Worm (Caenorhabditis elegans) whole organism, young adult: ENCODE results near the gene K09H11.11.

Experiments used
- F22D6.2 ChIP-seq: sonication (generic microtip); optimal IDR thresholded peaks from 2 replicates; lab custom pipeline; 2016; ENCODE audit warnings: mild to moderate bottlenecking, missing genetic modification characterization, missing compliant biosample characterization
- F49E8.2 ChIP-seq: sonication (generic microtip); optimal IDR thresholded peaks from 3 replicates; lab custom pipeline; 2017; ENCODE audit warnings: missing genetic modification characterization, mild to moderate bottlenecking, missing compliant biosample characterization, antibody characterized with exemption, moderate library complexity; ENCODE audit not compliant: insufficient read depth
- K12H6.12 ChIP-seq: fragments of 200-800 bp; sonication (Bioruptor generic); optimal IDR thresholded peaks from 2 replicates; lab custom pipeline; 2018; ENCODE audit warnings: mild to moderate bottlenecking, missing genetic modification characterization, missing compliant biosample characterization
- Y67H2A.10 ChIP-seq: fragments of 200-800 bp; sonication (Bioruptor generic); conservative IDR thresholded peaks from 2 replicates; pipeline ENCODE4 v1.3.6; 2022; ENCODE audit warnings: missing genetic modification reagents, missing genetic modification characterization, missing compliant biosample characterization
- ama-1 ChIP-seq, 3 experiments: fragments of 150-350 bp in 1 of 3; sonication (generic microtip) in 2 of 3; optimal IDR thresholded peaks; 2 replicates each; lab custom pipeline; 2014 to 2018; ENCODE audit warnings: missing biosample characterization in 2 of 3, missing genetic modification characterization in 2 of 3, missing genetic modification reagents in 2 of 3
- aptf-2 ChIP-seq: fragments of 200-800 bp; sonication (Bioruptor generic); conservative IDR thresholded peaks from 2 replicates; pipeline ENCODE4 v1.3.6; 2022; ENCODE audit warnings: missing genetic modification reagents, missing genetic modification characterization, missing compliant biosample characterization
- athp-1 ChIP-seq: sonication (generic microtip); optimal IDR thresholded peaks from 2 replicates; lab custom pipeline; 2017; ENCODE audit warnings: mild to moderate bottlenecking, missing genetic modification characterization, missing compliant biosample characterization
- attf-6 ChIP-seq: fragments of 200-800 bp; sonication (Bioruptor generic); IDR thresholded peaks from 2 replicates; pipeline ENCODE4 v1.3.6; 2022; ENCODE audit warnings: missing genetic modification reagents, missing genetic modification characterization, missing compliant biosample characterization
- bed-2 ChIP-seq: fragments of 200-800 bp; sonication (Bioruptor generic); IDR thresholded peaks from 2 replicates; pipeline ENCODE4 v1.3.6; 2022; ENCODE audit warnings: missing genetic modification reagents, missing genetic modification characterization, missing compliant biosample characterization
- cebp-1 ChIP-seq, 2 experiments: fragments of 200-800 bp in 1 of 2; sonication (Bioruptor generic) in 1 of 2; sonication (generic microtip) in 1 of 2; IDR thresholded peaks in 1 of 2; optimal IDR thresholded peaks in 1 of 2; 2 replicates each; pipeline versions ENCODE4 v1.3.6 to Lab custom; 2017 to 2022; ENCODE audit warnings: missing compliant biosample characterization in 2 of 2, missing genetic modification characterization in 2 of 2, mild to moderate bottlenecking in 1 of 2, missing genetic modification reagents in 1 of 2, moderate library complexity in 1 of 2
- dpff-1 ChIP-seq: sonication (generic microtip); optimal IDR thresholded peaks from 2 replicates; lab custom pipeline; 2017; ENCODE audit warnings: mild to moderate bottlenecking, missing genetic modification characterization, missing compliant biosample characterization
- dpl-1 ChIP-seq: fragments of 150-350 bp; optimal IDR thresholded peaks from 2 replicates; lab custom pipeline; 2014; ENCODE audit warnings: missing biosample characterization, missing genetic modification reagents, missing genetic modification characterization
- efl-1 ChIP-seq: fragments of 150-350 bp; optimal IDR thresholded peaks from 2 replicates; lab custom pipeline; 2014; ENCODE audit warnings: missing biosample characterization, missing genetic modification reagents, missing genetic modification characterization
- ets-4 ChIP-seq: fragments of 200-800 bp; sonication (Bioruptor generic); optimal IDR thresholded peaks from 2 replicates; lab custom pipeline; 2018; ENCODE audit warnings: mild to moderate bottlenecking, missing genetic modification characterization, missing compliant biosample characterization
- him-1 ChIP-seq: sonication (generic microtip); optimal IDR thresholded peaks from 2 replicates; lab custom pipeline; 2016; ENCODE audit warnings: missing genotype, missing genetic modification reagents, missing genetic modification characterization, missing compliant biosample characterization
- hrde-1 ChIP-seq: sonication (generic microtip); optimal IDR thresholded peaks from 2 replicates; lab custom pipeline; 2016; ENCODE audit warnings: missing genetic modification characterization, mild to moderate bottlenecking, missing compliant biosample characterization, moderate library complexity, missing genotype, missing genetic modification reagents, borderline replicate concordance
- hsf-1 ChIP-seq: fragments of 200-800 bp; sonication (Bioruptor generic); IDR thresholded peaks from 2 replicates; pipeline ENCODE4 v1.3.6; 2022; ENCODE audit warnings: missing genetic modification reagents, missing genetic modification characterization, missing compliant biosample characterization
- lag-1 ChIP-seq: fragments of 200-800 bp; sonication (Bioruptor generic); IDR thresholded peaks from 2 replicates; pipeline ENCODE4 v1.3.6; 2022; ENCODE audit warnings: missing genetic modification reagents, missing genetic modification characterization, missing compliant biosample characterization
- let-526 ChIP-seq: fragments of 200-800 bp; sonication (Bioruptor generic); IDR thresholded peaks from 2 replicates; pipeline ENCODE4 v1.3.6; 2022; ENCODE audit warnings: missing genetic modification reagents, missing genetic modification characterization, missing compliant biosample characterization
- lin-35 ChIP-seq, 3 experiments: fragments of 150-350 bp in 2 of 3; sonication (generic microtip) in 1 of 3; optimal IDR thresholded peaks; 2 replicates each; lab custom pipeline; 2014 to 2018; ENCODE audit warnings: missing biosample characterization in 3 of 3, missing genetic modification characterization in 3 of 3, missing genetic modification reagents in 3 of 3
- lin-40 ChIP-seq: sonication (generic microtip); optimal IDR thresholded peaks from 2 replicates; lab custom pipeline; 2016; ENCODE audit warnings: missing genetic modification characterization, mild to moderate bottlenecking, missing compliant biosample characterization, missing genotype, missing genetic modification reagents
- lin-54 ChIP-seq: fragments of 200-800 bp; sonication (Bioruptor generic); optimal IDR thresholded peaks from 2 replicates; lab custom pipeline; 2018; ENCODE audit warnings: mild to moderate bottlenecking, missing genetic modification characterization, missing compliant biosample characterization
- lsl-1 ChIP-seq: fragments of 200-800 bp; sonication (Bioruptor generic); optimal IDR thresholded peaks from 2 replicates; lab custom pipeline; 2018; ENCODE audit warnings: mild to moderate bottlenecking, missing genetic modification characterization, moderate library complexity, missing compliant biosample characterization
- lsy-27 ChIP-seq: sonication (generic microtip); optimal IDR thresholded peaks from 2 replicates; lab custom pipeline; 2017; ENCODE audit warnings: missing genetic modification characterization, mild to moderate bottlenecking, missing compliant biosample characterization, antibody characterized with exemption, missing genotype, borderline replicate concordance; ENCODE audit not compliant: insufficient read depth
- madf-3 ChIP-seq: fragments of 200-800 bp; sonication (Bioruptor generic); IDR thresholded peaks from 2 replicates; pipeline ENCODE4 v1.3.6; 2022; ENCODE audit warnings: missing genetic modification reagents, missing genetic modification characterization, missing compliant biosample characterization
- madf-6 ChIP-seq: fragments of 200-800 bp; sonication (Bioruptor generic); IDR thresholded peaks from 2 replicates; pipeline ENCODE4 v1.3.6; 2022; ENCODE audit warnings: missing genetic modification reagents, missing genetic modification characterization, missing compliant biosample characterization
- mcd-1 ChIP-seq: fragments of 200-800 bp; sonication (Bioruptor generic); IDR thresholded peaks from 2 replicates; pipeline ENCODE4 v1.3.6; 2022; ENCODE audit warnings: missing genetic modification reagents, missing genetic modification characterization, missing compliant biosample characterization
- mel-28 ChIP-seq: sonication (generic microtip); optimal IDR thresholded peaks from 2 replicates; lab custom pipeline; 2016; ENCODE audit warnings: borderline replicate concordance, mild to moderate bottlenecking, missing genetic modification characterization, missing compliant biosample characterization
- mes-4 ChIP-seq: sonication (generic microtip); optimal IDR thresholded peaks from 2 replicates; lab custom pipeline; 2016; ENCODE audit warnings: missing genotype, missing genetic modification characterization, missing compliant biosample characterization
- nfyb-1 ChIP-seq: fragments of 200-800 bp; sonication (Bioruptor generic); IDR thresholded peaks from 2 replicates; pipeline ENCODE4 v1.3.6; 2022; ENCODE audit warnings: missing genetic modification reagents, missing genetic modification characterization, missing compliant biosample characterization
- nhr-179 ChIP-seq: sonication (generic microtip); optimal IDR thresholded peaks from 2 replicates; lab custom pipeline; 2016; ENCODE audit warnings: mild to moderate bottlenecking, missing genetic modification characterization, missing compliant biosample characterization
- nhr-80 ChIP-seq: sonication (generic microtip); optimal IDR thresholded peaks from 2 replicates; lab custom pipeline; 2016; ENCODE audit warnings: missing genetic modification characterization, missing compliant biosample characterization
- nhr-90 ChIP-seq: sonication (generic microtip); optimal IDR thresholded peaks from 2 replicates; lab custom pipeline; 2016; ENCODE audit warnings: missing genotype, mild to moderate bottlenecking, missing genetic modification characterization, missing compliant biosample characterization
- pha-4 ChIP-seq: fragments of 150-350 bp; sonication (generic microtip); optimal IDR thresholded peaks from 2 replicates; lab custom pipeline; 2014; ENCODE audit warnings: missing biosample characterization, missing genetic modification reagents, missing genetic modification characterization
- repo-1 ChIP-seq: sonication (generic microtip); optimal IDR thresholded peaks from 2 replicates; lab custom pipeline; 2017; ENCODE audit warnings: mild to moderate bottlenecking, missing genetic modification characterization, missing compliant biosample characterization
- rpc-1 ChIP-seq, 2 experiments: fragments of 150-350 bp in 1 of 2; sonication (generic microtip) in 1 of 2; optimal IDR thresholded peaks; 2 replicates each; lab custom pipeline; 2014 to 2018; ENCODE audit warnings: missing biosample characterization in 1 of 2, missing genetic modification characterization in 1 of 2, missing genetic modification reagents in 1 of 2, missing genotype in 1 of 2
- sea-2 ChIP-seq: fragments of 200-800 bp; sonication (Bioruptor generic); IDR thresholded peaks from 2 replicates; pipeline ENCODE4 v1.3.6; 2022; ENCODE audit warnings: missing genetic modification characterization, missing compliant biosample characterization
- snpc-3.4 ChIP-seq: sonication (generic microtip); optimal IDR thresholded peaks from 2 replicates; lab custom pipeline; 2017; ENCODE audit warnings: missing genetic modification characterization, mild to moderate bottlenecking, missing compliant biosample characterization, antibody characterized with exemption, moderate library complexity, missing genotype, missing genetic modification reagents
- tbx-9 ChIP-seq: sonication (generic microtip); optimal IDR thresholded peaks from 2 replicates; lab custom pipeline; 2016; ENCODE audit warnings: borderline replicate concordance, missing genetic modification characterization, inconsistent platforms, missing compliant biosample characterization
- ztf-22 ChIP-seq: fragments of 200-800 bp; sonication (Bioruptor generic); optimal IDR thresholded peaks from 2 replicates; lab custom pipeline; 2018; ENCODE audit warnings: mild to moderate bottlenecking, missing genetic modification characterization, moderate library complexity, missing compliant biosample characterization
- ztf-25 ChIP-seq: fragments of 200-800 bp; sonication (Bioruptor generic); IDR thresholded peaks from 2 replicates; pipeline ENCODE4 v1.3.6; 2022; ENCODE audit warnings: missing genetic modification reagents, missing genetic modification characterization, missing compliant biosample characterization

K09H11.11 gene

ce11 chrV:5774137-5774536, 19.1 kb upstream of the K09H11.11 start:
- TF ChIP-seq lag-1 (GFP tag; lab: Robert Waterston, UW) (no peak), repo-1 (no peak), tbx-9 (no peak), madf-3 (no peak), F22D6.2 (tag; lab: Kevin White, UChicago) (no peak), lin-40 (tag; lab: Kevin White, UChicago) (no peak), attf-6 (GFP tag; lab: Robert Waterston, UW) (no peak), lin-54 (GFP tag; lab: Kevin White, UChicago) (no peak), mel-28 (tag; lab: Kevin White, UChicago) (no peak), bed-2 (GFP tag; lab: Robert Waterston, UW) (no peak), snpc-3.4 (no peak), lsy-27 (no peak), ztf-25 (GFP tag; lab: Robert Waterston, UW) (no peak), pha-4 (tag; lab: Kevin White, UChicago) (no peak), let-526 (GFP tag; lab: Robert Waterston, UW) (no peak), efl-1 (GFP tag; lab: Kevin White, UChicago) (no peak)

ce11 chrV:5772503-5772902, 17.4 kb upstream of the K09H11.11 start:
- TF ChIP-seq nhr-80 (no peak), nhr-90 (tag; lab: Kevin White, UChicago) (no peak), athp-1 (tag; lab: Kevin White, UChicago) (no peak), lin-35 (GFP tag; optimal IDR thresholded peaks at IDR 0.05; lab: Kevin White, UChicago) (no peak), K12H6.12 (tag; lab: Kevin White, UChicago) (no peak), him-1 (tag; lab: Kevin White, UChicago) (peak; percentile 61), mes-4 (no peak), madf-3 (no peak), lsl-1 (no peak), rpc-1 (optimal IDR thresholded peaks at IDR 0.05; lab: Kevin White, UChicago) (no peak), rpc-1 (tag; optimal IDR thresholded peaks at IDR 0.05; lab: Kevin White, UChicago) (no peak), nfyb-1 (GFP tag; lab: Robert Waterston, UW) (no peak), mcd-1 (GFP tag; lab: Robert Waterston, UW) (no peak), dpff-1 (tag; lab: Kevin White, UChicago) (no peak), dpl-1 (GFP tag; lab: Kevin White, UChicago) (no peak), hsf-1 (0 out of 2 replicates have a peak, but pooled peaks have one; percentile 9), Y67H2A.10 (GFP tag; lab: Robert Waterston, UW) (no peak), F49E8.2 (tag; lab: Kevin White, UChicago) (peak; percentile 38), madf-6 (GFP tag; lab: Robert Waterston, UW) (peak; percentile 45; the same call in 1 of the 2 replicates), ama-1 (optimal IDR thresholded peaks at IDR 0.05; lab: Kevin White, UChicago) (no peak), ama-1 (GFP tag; optimal IDR thresholded peaks at IDR 0.05; lab: Kevin White, UChicago) (peak in 1 of 2 experiments; percentile 11), nhr-179 (tag; lab: Kevin White, UChicago) (no peak), cebp-1 (GFP tag; IDR thresholded peaks at IDR 0.05; lab: Robert Waterston, UW) (no peak), cebp-1 (tag; optimal IDR thresholded peaks at IDR 0.05; lab: Kevin White, UChicago) (no peak), ztf-22 (GFP tag; lab: Kevin White, UChicago) (no peak), aptf-2 (GFP tag; lab: Robert Waterston, UW) (no peak), sea-2 (GFP tag; lab: Robert Waterston, UW) (no peak), hrde-1 (tag; lab: Kevin White, UChicago) (peak; percentile 57), ets-4 (GFP tag; lab: Kevin White, UChicago) (no peak)
